Worm (Caenorhabditis elegans) whole organism, young adult: ENCODE measurements around the gene enri-1.

Experiments
- T26A5.8 ChIP-seq: sonication (generic microtip); optimal IDR thresholded peaks from 2 replicates; lab custom pipeline; 2016; ENCODE audit warnings: missing genetic modification characterization, missing compliant biosample characterization
- Y67H2A.10 ChIP-seq: fragments of 200-800 bp; sonication (Bioruptor generic); conservative IDR thresholded peaks from 2 replicates; pipeline ENCODE4 v1.3.6; 2022; ENCODE audit warnings: missing genetic modification reagents, missing genetic modification characterization, missing compliant biosample characterization
- attf-6 ChIP-seq: fragments of 200-800 bp; sonication (Bioruptor generic); IDR thresholded peaks from 2 replicates; pipeline ENCODE4 v1.3.6; 2022; ENCODE audit warnings: missing genetic modification reagents, missing genetic modification characterization, missing compliant biosample characterization
- dpl-1 ChIP-seq: fragments of 150-350 bp; optimal IDR thresholded peaks from 2 replicates; lab custom pipeline; 2014; ENCODE audit warnings: missing biosample characterization, missing genetic modification reagents, missing genetic modification characterization
- nhr-27 ChIP-seq: fragments of 200-800 bp; sonication (Bioruptor generic); optimal IDR thresholded peaks from 2 replicates; lab custom pipeline; 2018; ENCODE audit warnings: mild to moderate bottlenecking, missing genetic modification characterization, moderate library complexity, missing compliant biosample characterization
- pha-4 ChIP-seq: fragments of 150-350 bp; sonication (generic microtip); optimal IDR thresholded peaks from 2 replicates; lab custom pipeline; 2014; ENCODE audit warnings: missing biosample characterization, missing genetic modification reagents, missing genetic modification characterization
- unc-130 ChIP-seq: sonication (generic microtip); optimal IDR thresholded peaks from 2 replicates; lab custom pipeline; 2016; ENCODE audit warnings: missing genetic modification reagents, missing genetic modification characterization, missing compliant biosample characterization

- TF ChIP-seq unc-130 (GFP tag; lab: Kevin White, UChicago), result no peak
- no peak for TF ChIP-seq pha-4 (tag; lab: Kevin White, UChicago)
- no peak for TF ChIP-seq nhr-27 (tag; lab: Kevin White, UChicago)
- TF ChIP-seq Y67H2A.10, result no peak
- no peak for TF ChIP-seq attf-6 (GFP tag; lab: Robert Waterston, UW)
- no peak for TF ChIP-seq T26A5.8 (tag; lab: Kevin White, UChicago)
- TF ChIP-seq dpl-1, result no peak
Measured at ce11 chrII:2352546-2352945, 11.1 kb upstream of the enri-1 start, which contains the start of gene F43C11.10.
